Worm (Caenorhabditis elegans) whole organism, midembryonic: ENCODE data around the gene ZK1086.3.

Source experiments
- T22C8.4 ChIP-seq: fragments of 200-800 bp; sonication (Bioruptor generic); IDR thresholded peaks from 2 replicates; pipeline ENCODE4 v1.3.6; 2022; ENCODE audit warnings: missing genetic modification characterization, missing compliant biosample characterization
- cog-1 ChIP-seq: sonication (generic microtip); optimal IDR thresholded peaks from 2 replicates; lab custom pipeline; 2016; ENCODE audit warnings: missing genetic modification characterization, missing compliant biosample characterization
- flt-1 ChIP-seq: fragments of 200-800 bp; sonication (Bioruptor generic); IDR thresholded peaks from 2 replicates; pipeline ENCODE4 v1.3.6; 2022; ENCODE audit warnings: missing genetic modification characterization, missing compliant biosample characterization
- klf-2 ChIP-seq: fragments of 200-800 bp; sonication (Bioruptor generic); conservative IDR thresholded peaks from 2 replicates; pipeline ENCODE4 v1.3.6; 2022; ENCODE audit warnings: missing genetic modification reagents, missing genetic modification characterization, missing compliant biosample characterization
- med-1 ChIP-seq: sonication (generic microtip); optimal IDR thresholded peaks from 2 replicates; lab custom pipeline; 2017; ENCODE audit warnings: missing genetic modification characterization, mild to moderate bottlenecking, missing compliant biosample characterization, antibody characterized with exemption, missing genetic modification reagents; ENCODE audit not compliant: insufficient read depth
- ref-1 ChIP-seq: fragments of 200-800 bp; sonication (Bioruptor generic); conservative IDR thresholded peaks from 2 replicates; pipeline ENCODE4 v1.3.6; 2022; ENCODE audit warnings: missing genetic modification reagents, missing genetic modification characterization, missing compliant biosample characterization
- tab-1 ChIP-seq: fragments of 200-800 bp; sonication (Bioruptor generic); IDR thresholded peaks from 2 replicates; pipeline ENCODE4 v1.3.6; 2022; ENCODE audit warnings: missing genetic modification characterization, missing compliant biosample characterization
- ztf-23 ChIP-seq: fragments of 200-800 bp; sonication (Bioruptor generic); IDR thresholded peaks from 2 replicates; pipeline ENCODE4 v1.3.6; 2022; ENCODE audit warnings: missing genetic modification reagents, missing genetic modification characterization, missing compliant biosample characterization
- ztf-29 ChIP-seq: fragments of 200-800 bp; sonication (Bioruptor generic); IDR thresholded peaks from 2 replicates; pipeline ENCODE4 v1.3.6; 2022; ENCODE audit warnings: missing genetic modification reagents, missing genetic modification characterization, missing compliant biosample characterization

Gene ZK1086.3

DNA sequence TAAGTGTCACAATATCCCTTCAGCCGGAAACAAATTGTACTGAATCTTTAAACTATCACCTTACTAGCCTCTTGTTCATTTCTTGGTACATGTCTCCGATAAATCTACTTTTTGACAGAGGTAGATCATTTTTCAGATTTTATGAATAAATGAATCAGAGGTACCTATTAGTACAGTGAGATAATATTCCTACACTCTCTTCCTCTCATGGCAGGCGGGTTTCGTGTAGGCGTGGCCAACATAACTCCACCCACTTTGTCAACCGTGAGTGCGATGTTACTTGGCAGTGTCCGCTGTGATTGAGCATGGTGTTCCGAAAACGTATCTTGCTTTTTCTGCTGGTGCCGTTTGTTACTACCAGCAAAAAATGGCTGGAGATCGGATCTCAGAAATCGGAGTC, 5.4 kb upstream of the ZK1086.3 start, which contains the start of gene F55F3.4:
F55F3.4 (plus strand) TSS at position 301 of the 400 bp plus-strand sequence.
- TF ChIP-seq ztf-29 (GFP tag; lab: Robert Waterston, UW), result no peak
- TF ChIP-seq T22C8.4 (GFP tag; lab: Robert Waterston, UW), result no peak
- TF ChIP-seq cog-1 (tag; lab: Kevin White, UChicago), result no peak

DNA sequence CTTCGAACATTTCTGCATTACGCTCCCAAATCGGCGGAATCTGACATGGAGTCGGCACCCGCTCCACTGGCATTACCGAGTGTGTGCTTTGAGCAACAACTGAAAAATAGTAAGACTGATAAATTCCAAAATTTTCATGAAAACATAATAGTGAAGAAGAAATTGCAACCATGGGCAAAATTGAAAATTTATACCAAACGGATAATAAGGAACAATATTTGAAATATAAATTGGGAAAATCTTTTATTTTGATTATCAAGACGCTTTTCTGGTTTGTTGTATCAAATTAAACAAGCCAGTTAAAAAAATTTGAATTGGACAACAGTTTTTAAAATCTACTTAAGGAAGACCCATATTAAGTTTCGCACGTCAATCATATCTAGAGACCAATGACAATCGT, 2.9 kb downstream of the ZK1086.3 start, which contains the start of gene ZK1086.2:
ZK1086.2 (minus strand) TSS at position 101 of the 400 bp plus-strand sequence.
- TF ChIP-seq cog-1 (tag; lab: Kevin White, UChicago) (no peak), ztf-29 (GFP tag; lab: Robert Waterston, UW) (no peak), med-1 (GFP tag; lab: Kevin White, UChicago) (no peak)

DNA sequence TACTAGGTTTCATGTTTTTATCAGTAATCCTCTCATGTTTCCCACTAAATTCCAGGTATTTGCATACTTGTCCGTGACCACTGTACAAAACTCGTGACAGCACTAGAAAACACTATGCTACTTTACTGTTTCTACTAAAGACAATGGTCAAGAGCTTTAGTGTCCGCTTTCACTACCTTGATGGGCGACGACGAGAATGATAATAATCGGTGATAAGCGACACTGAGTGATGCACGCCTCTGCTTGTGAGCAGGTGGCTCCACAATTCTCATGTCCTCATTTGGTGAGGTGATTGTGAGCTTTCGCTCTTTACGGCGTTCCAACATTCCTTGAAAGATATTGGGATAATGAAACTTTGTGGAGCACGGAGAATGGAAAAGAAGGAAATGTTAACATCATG, 12.6 kb downstream of the ZK1086.3 start:
- TF ChIP-seq med-1 (GFP tag; lab: Kevin White, UChicago) (no peak), cog-1 (tag; lab: Kevin White, UChicago) (no peak), tab-1 (GFP tag; lab: Robert Waterston, UW) (no peak), T22C8.4 (GFP tag; lab: Robert Waterston, UW) (no peak), ztf-29 (GFP tag; lab: Robert Waterston, UW) (no peak), klf-2 (GFP tag; lab: Robert Waterston, UW) (no peak), flt-1 (GFP tag; lab: Robert Waterston, UW) (no peak), ref-1 (no peak), ztf-23 (GFP tag; lab: Robert Waterston, UW) (no peak)

DNA sequence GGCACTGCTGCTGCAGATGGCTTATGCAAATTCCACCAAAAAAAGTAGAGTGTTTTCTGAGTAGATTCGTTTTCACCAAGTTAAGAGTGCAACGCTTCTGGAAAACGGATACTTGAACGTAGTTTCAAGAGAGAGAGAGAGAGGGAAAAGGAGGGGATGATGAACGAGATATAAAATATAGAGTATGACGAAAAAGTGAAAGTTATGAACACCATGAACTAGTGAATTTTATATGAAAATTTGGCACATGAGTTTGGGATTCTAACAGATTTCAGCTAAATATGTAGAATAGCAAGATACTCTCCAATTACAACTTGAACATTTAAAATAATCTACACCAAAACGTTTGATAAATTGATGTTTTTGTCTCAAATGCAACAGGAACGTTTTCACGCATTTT, 19.1 kb downstream of the ZK1086.3 start, which contains the start of gene obr-3:
obr-3 (minus strand) TSS at position 101 of the 400 bp plus-strand sequence.
- no peak for TF ChIP-seq cog-1 (tag; lab: Kevin White, UChicago)
- TF ChIP-seq ztf-23 (GFP tag; lab: Robert Waterston, UW), result no peak
- no peak for TF ChIP-seq klf-2 (GFP tag; lab: Robert Waterston, UW)
- TF ChIP-seq med-1 (GFP tag; lab: Kevin White, UChicago), result no peak
- TF ChIP-seq flt-1 (GFP tag; lab: Robert Waterston, UW), result no peak
- TF ChIP-seq T22C8.4 (GFP tag; lab: Robert Waterston, UW), result no peak

DNA sequence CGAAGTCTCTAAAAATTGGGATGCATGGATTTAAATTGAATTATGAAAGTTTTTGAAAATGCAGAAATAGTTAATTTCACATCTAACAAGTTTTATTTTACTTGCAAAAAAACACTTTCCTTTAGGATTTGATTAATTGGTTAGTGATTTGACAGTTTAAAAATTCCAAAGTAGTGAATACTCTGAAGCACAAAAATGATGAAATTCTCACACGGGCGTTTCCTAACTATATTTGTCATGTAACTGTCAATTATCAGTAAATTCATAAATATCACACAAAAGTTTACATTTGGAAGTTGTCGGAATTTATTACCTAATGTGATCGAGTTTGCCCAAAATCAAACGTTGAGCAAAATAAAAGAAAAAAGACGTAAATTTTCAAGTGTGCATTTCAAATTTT, 20.5 kb downstream of the ZK1086.3 start:
- TF ChIP-seq T22C8.4 (GFP tag; lab: Robert Waterston, UW), result no peak
- no peak for TF ChIP-seq med-1 (GFP tag; lab: Kevin White, UChicago)
- no peak for TF ChIP-seq flt-1 (GFP tag; lab: Robert Waterston, UW)
- no peak for TF ChIP-seq klf-2 (GFP tag; lab: Robert Waterston, UW)
- TF ChIP-seq ztf-23 (GFP tag; lab: Robert Waterston, UW), result no peak
- TF ChIP-seq cog-1 (tag; lab: Kevin White, UChicago), result no peak
- no peak for TF ChIP-seq ztf-29 (GFP tag; lab: Robert Waterston, UW)
- TF ChIP-seq ref-1, result no peak
- TF ChIP-seq tab-1 (GFP tag; lab: Robert Waterston, UW), result no peak

DNA sequence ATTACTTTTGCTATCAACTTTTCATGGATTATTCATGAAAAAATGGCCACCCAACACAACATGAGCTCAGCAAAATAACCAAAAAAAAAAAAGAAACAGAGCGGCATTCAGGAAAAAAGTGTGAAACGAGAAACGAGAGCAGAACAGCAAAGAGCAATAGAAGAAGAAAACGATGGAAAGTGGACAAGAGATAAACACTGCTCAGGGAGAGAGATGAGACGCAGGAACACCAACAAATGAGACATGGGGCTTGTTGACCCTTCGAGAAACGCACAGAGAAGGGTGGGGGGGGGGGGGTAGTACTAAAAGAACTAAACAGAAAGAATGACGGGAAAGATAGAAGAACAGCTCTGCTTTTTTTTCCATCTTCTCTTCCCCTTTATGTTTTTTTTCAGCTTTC, 21.3 kb downstream of the ZK1086.3 start:
- no peak for TF ChIP-seq klf-2 (GFP tag; lab: Robert Waterston, UW)

DNA sequence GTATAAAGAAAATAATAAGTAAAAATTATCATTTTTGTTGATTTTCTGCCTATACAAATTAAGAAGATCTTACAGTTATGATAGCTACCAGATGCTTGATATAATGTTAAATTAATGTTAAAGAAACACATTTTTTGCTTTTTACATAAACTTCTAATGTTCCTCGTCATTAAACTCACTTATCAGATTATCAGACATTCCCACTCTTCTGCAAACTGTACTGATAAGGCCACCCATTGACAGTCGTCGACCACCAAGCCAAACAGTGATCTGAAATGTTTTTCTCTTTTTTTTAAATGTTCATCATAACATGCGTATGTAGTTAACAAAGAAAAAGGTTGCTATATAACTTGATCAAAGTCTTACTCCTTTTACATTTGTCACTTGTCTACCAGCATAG, 28.2 kb downstream of the ZK1086.3 start:
- TF ChIP-seq klf-2 (GFP tag; lab: Robert Waterston, UW), result no peak
- no peak for TF ChIP-seq T22C8.4 (GFP tag; lab: Robert Waterston, UW)
- TF ChIP-seq ztf-23 (GFP tag; lab: Robert Waterston, UW), result no peak
- TF ChIP-seq ref-1, result no peak
- no peak for TF ChIP-seq flt-1 (GFP tag; lab: Robert Waterston, UW)
- no peak for TF ChIP-seq cog-1 (tag; lab: Kevin White, UChicago)
- no peak for TF ChIP-seq tab-1 (GFP tag; lab: Robert Waterston, UW)
- TF ChIP-seq med-1 (GFP tag; lab: Kevin White, UChicago), result no peak
- TF ChIP-seq ztf-29 (GFP tag; lab: Robert Waterston, UW), result no peak

DNA sequence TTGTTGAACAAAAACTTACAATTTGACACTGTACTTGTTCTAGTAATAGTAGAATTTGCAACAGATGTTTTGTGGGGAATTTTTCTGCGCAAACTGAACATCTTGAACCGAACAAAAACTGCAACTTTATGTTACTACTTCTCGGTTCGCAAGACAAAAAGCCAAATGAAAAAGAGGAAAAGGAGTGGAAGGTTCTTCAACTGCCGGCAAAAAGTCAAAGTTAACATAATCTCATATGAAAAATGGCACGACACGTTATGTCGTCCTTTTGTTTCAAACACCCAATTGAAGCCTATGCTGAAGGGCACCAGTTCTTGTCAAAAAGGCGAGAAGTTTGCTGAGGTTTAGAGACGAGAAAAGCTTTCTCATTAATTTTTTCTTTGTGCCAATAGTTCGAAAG, 32.9 kb downstream of the ZK1086.3 start, which contains the start of gene twk-23:
twk-23 (minus strand) TSS at position 101 of the 400 bp plus-strand sequence.
- TF ChIP-seq ref-1 (no peak), flt-1 (GFP tag; lab: Robert Waterston, UW) (no peak), klf-2 (GFP tag; lab: Robert Waterston, UW) (no peak)

DNA sequence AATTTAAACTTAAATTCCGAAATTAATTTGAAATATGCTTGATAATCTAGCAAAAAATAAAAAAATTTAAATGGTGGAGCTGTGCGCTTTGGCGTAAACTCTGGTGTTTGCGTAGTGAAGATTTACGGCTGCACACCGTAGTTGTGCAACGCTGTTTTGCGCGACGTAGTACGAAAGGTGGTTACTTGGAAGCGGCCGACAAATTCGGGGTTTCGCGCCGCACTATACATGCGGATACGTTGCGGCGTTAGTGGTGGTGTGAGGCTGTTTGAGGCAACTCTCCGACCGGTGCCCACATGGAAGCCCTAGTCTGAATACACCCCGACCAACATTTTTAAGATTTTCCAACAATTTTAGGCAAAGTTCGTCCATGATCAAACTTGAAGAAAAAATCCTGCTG, 42.8 kb downstream of the ZK1086.3 start:
- TF ChIP-seq med-1 (GFP tag; lab: Kevin White, UChicago) (no peak), ref-1 (no peak), ztf-29 (GFP tag; lab: Robert Waterston, UW) (no peak), klf-2 (GFP tag; lab: Robert Waterston, UW) (no peak), flt-1 (GFP tag; lab: Robert Waterston, UW) (no peak), tab-1 (GFP tag; lab: Robert Waterston, UW) (no peak), T22C8.4 (GFP tag; lab: Robert Waterston, UW) (no peak), ztf-23 (GFP tag; lab: Robert Waterston, UW) (no peak), cog-1 (tag; lab: Kevin White, UChicago) (no peak)

DNA sequence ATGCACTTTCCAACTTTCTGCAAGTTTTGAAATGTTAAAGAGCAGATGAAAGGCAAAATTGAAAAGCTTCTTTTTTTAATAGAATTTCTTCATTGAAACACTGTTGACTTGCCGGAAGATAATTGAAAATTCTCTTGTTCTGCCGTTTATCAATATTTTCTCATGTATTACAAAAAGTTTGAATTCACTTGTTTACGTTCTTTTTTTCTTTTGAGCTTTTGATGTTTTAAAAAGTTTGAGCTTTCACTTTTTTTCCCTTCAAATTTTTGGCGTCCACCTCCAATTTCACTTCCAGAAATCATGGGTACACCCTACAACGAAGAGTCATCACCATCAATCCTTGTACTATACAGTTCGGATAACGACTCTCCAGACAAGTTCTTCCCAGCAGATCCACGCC, 43.5 kb downstream of the ZK1086.3 start, which contains the start of gene F19D8.2:
F19D8.2 (plus strand) TSS at position 301 of the 400 bp plus-strand sequence.
- no peak for TF ChIP-seq tab-1 (GFP tag; lab: Robert Waterston, UW)
- no peak for TF ChIP-seq ref-1
- no peak for TF ChIP-seq med-1 (GFP tag; lab: Kevin White, UChicago)
- no peak for TF ChIP-seq ztf-29 (GFP tag; lab: Robert Waterston, UW)
- no peak for TF ChIP-seq flt-1 (GFP tag; lab: Robert Waterston, UW)
- no peak for TF ChIP-seq T22C8.4 (GFP tag; lab: Robert Waterston, UW)
- TF ChIP-seq cog-1 (tag; lab: Kevin White, UChicago), result no peak
- TF ChIP-seq ztf-23 (GFP tag; lab: Robert Waterston, UW), result no peak
- no peak for TF ChIP-seq klf-2 (GFP tag; lab: Robert Waterston, UW)
